Worm (Caenorhabditis elegans): Measurements from ENCODE around the gene nra-1.

ce11 chrIV:17276705-17277458 is 7.1 kb downstream of the nra-1 start, which contains the start of gene clec-196:
- TF ChIP-seq aly-1 (tag; optimal IDR thresholded peaks at IDR 0.05) = no peak
- TF ChIP-seq ama-1 (optimal IDR thresholded peaks at IDR 0.05) = no peak
- no peak for TF ChIP-seq scrt-1 (GFP tag; IDR thresholded peaks at IDR 0.05)
- TF ChIP-seq tbx-37 (GFP tag; conservative IDR thresholded peaks at IDR 0.05) = no peak
- no peak for TF ChIP-seq flt-1 (GFP tag; IDR thresholded peaks at IDR 0.05)
- no peak for TF ChIP-seq ceh-13 (GFP tag; optimal IDR thresholded peaks at IDR 0.05)
- no peak for TF ChIP-seq ceh-36 (tag; optimal IDR thresholded peaks at IDR 0.05)

Data from whole organism, early embryonic.